Fruit fly (Drosophila melanogaster) S2 (cell line): ENCODE data around the gene fkh.

ENCODE experiments used
- CG8478 ChIP-seq: fragments of >200 bp; optimal IDR thresholded peaks from 2 replicates; lab custom pipeline; 2018
- CTCF ChIP-seq, 2 experiments: fragments of >200 bp; optimal IDR thresholded peaks; 2 replicates each; lab custom pipeline; 2018

dm6 chr3R:28603561-28603960 is 18.5 kb upstream of the fkh start:
- TF ChIP-seq CG8478 (lab: Kevin White, UChicago) (no peak), CTCF (optimal IDR thresholded peaks at IDR 0.05; lab: Kevin White, UChicago) (no peak)
